Fruit fly (Drosophila melanogaster): ENCODE results near the gene Ziz.
A peak's percentile ranks its signal among the peaks of the same experiment; 100 is the strongest.

Ziz gene

dm6 chr2L:7534917-7535316 is 38.8 kb upstream of the Ziz start (continued):
- TF ChIP-seq CG12236 (GFP tag; optimal IDR thresholded peaks at IDR 0.05) = peak; percentile 45
- peak; percentile 61 for TF ChIP-seq Max (GFP tag; optimal IDR thresholded peaks at IDR 0.05)
- TF ChIP-seq D (optimal IDR thresholded peaks at IDR 0.05) = no peak
- peak; percentile 28 for TF ChIP-seq D (GFP tag; optimal IDR thresholded peaks at IDR 0.05)
- peak; percentile 60 for TF ChIP-seq CG3407 (GFP tag; optimal IDR thresholded peaks at IDR 0.05)
- peak; percentile 98 for TF ChIP-seq CG11456 (GFP tag; IDR thresholded peaks at IDR 0.05)
- peak in 1 of 2 experiments; percentile 75 for TF ChIP-seq insv (GFP tag; optimal IDR thresholded peaks at IDR 0.05)
- peak; percentile 81 for TF ChIP-seq HmgZ (tag; optimal IDR thresholded peaks at IDR 0.05)
- TF ChIP-seq CG13775 (GFP tag; optimal IDR thresholded peaks at IDR 0.05) = peak; percentile 32
- TF ChIP-seq tll (GFP tag; optimal IDR thresholded peaks at IDR 0.05) = no peak
- TF ChIP-seq tna (GFP tag; IDR thresholded peaks at IDR 0.05; ENCODE audit: partially characterized antibody) = 0 out of 2 replicates have a peak, but pooled peaks have one; percentile 16
- no peak for TF ChIP-seq CG14860 (GFP tag; IDR thresholded peaks at IDR 0.05; ENCODE audit: partially characterized antibody)
- TF ChIP-seq CG12104 (GFP tag; optimal IDR thresholded peaks at IDR 0.05) = no peak
- TF ChIP-seq kni (GFP tag; optimal IDR thresholded peaks at IDR 0.05) = no peak
- peak; percentile 36 for TF ChIP-seq zfh2 (GFP tag; optimal IDR thresholded peaks at IDR 0.05)
- peak; percentile 66 for TF ChIP-seq gsb (GFP tag; IDR thresholded peaks at IDR 0.05)
- TF ChIP-seq nom (GFP tag; optimal IDR thresholded peaks at IDR 0.05) = peak; percentile 58
- TF ChIP-seq grn (GFP tag; optimal IDR thresholded peaks at IDR 0.05) = peak; percentile 8
- peak; percentile 18 for TF ChIP-seq CG4282 (GFP tag; optimal IDR thresholded peaks at IDR 0.05)
- peak; percentile 72 for TF ChIP-seq PHDP (tag; optimal IDR thresholded peaks at IDR 0.05)
- TF ChIP-seq CG34422 (GFP tag; IDR thresholded peaks at IDR 0.05) = peak; percentile 88
- peak; percentile 66; the same call in 2 of the 3 replicates for TF ChIP-seq so (GFP tag; IDR thresholded peaks at IDR 0.05)
- TF ChIP-seq pan (optimal IDR thresholded peaks at IDR 0.05) = no peak
- TF ChIP-seq pan (GFP tag; optimal IDR thresholded peaks at IDR 0.05 in 1 of 2, IDR thresholded peaks at IDR 0.05 in 1 of 2) = peak in 1 of 2 experiments; percentile 85
- TF ChIP-seq Bdp1 (GFP tag; optimal IDR thresholded peaks at IDR 0.05) = peak; percentile 48
- no peak for TF ChIP-seq crol (GFP tag; IDR thresholded peaks at IDR 0.05)
- peak; percentile 59 for TF ChIP-seq ATbp (GFP tag; optimal IDR thresholded peaks at IDR 0.05)
- TF ChIP-seq Sox100B (GFP tag; optimal IDR thresholded peaks at IDR 0.05) = no peak
- no peak for TF ChIP-seq Dfd (GFP tag; optimal IDR thresholded peaks at IDR 0.05)
- no peak for TF ChIP-seq dan (GFP tag; IDR thresholded peaks at IDR 0.05)
- peak; percentile 24 for TF ChIP-seq Deaf1 (tag; optimal IDR thresholded peaks at IDR 0.05)
- TF ChIP-seq ham (GFP tag; IDR thresholded peaks at IDR 0.05) = no peak
- TF ChIP-seq CG8281 (tag; optimal IDR thresholded peaks at IDR 0.05) = peak; percentile 1
- TF ChIP-seq sr (GFP tag; IDR thresholded peaks at IDR 0.05) = peak; percentile 58; the same call in 2 of the 3 replicates
- peak; percentile 19; the same call in 1 of the 2 replicates for TF ChIP-seq gt (GFP tag; IDR thresholded peaks at IDR 0.05)
- peak; percentile 80 for TF ChIP-seq mirr (GFP tag; optimal IDR thresholded peaks at IDR 0.05)
- TF ChIP-seq bsh (GFP tag; optimal IDR thresholded peaks at IDR 0.05) = peak in 1 of 2 experiments; percentile 80
- peak; percentile 70 for TF ChIP-seq CG3065 (GFP tag; optimal IDR thresholded peaks at IDR 0.05)
- TF ChIP-seq CG14667 (GFP tag; IDR thresholded peaks at IDR 0.05) = peak; percentile 78
- peak; percentile 5 for TF ChIP-seq Dip3 (GFP tag; optimal IDR thresholded peaks at IDR 0.05)
- TF ChIP-seq CG4707 (GFP tag; optimal IDR thresholded peaks at IDR 0.05) = peak; percentile 82
- TF ChIP-seq CG8478 (optimal IDR thresholded peaks at IDR 0.05) = no peak
- TF ChIP-seq CG32532 (GFP tag; IDR thresholded peaks at IDR 0.05) = peak; percentile 97
- no peak for TF ChIP-seq CG30020 (tag; optimal IDR thresholded peaks at IDR 0.05)
- TF ChIP-seq onecut (GFP tag; IDR thresholded peaks at IDR 0.05) = peak; percentile 87
- peak; percentile 71 for TF ChIP-seq dmrt11E (tag; optimal IDR thresholded peaks at IDR 0.05)
- TF ChIP-seq CG11695 (GFP tag; IDR thresholded peaks at IDR 0.05) = peak; percentile 36; the same call in 1 of the 3 replicates
- peak; percentile 86 for TF ChIP-seq HmgD (GFP tag; optimal IDR thresholded peaks at IDR 0.05)
- TF ChIP-seq unpg (GFP tag; optimal IDR thresholded peaks at IDR 0.05) = peak; percentile 77
- TF ChIP-seq fu2 (GFP tag; optimal IDR thresholded peaks at IDR 0.05) = peak; percentile 42
- peak; percentile 58 for TF ChIP-seq danr (GFP tag; IDR thresholded peaks at IDR 0.05)
- TF ChIP-seq wdn (GFP tag; IDR thresholded peaks at IDR 0.05) = peak; percentile 68

All from whole organism, embryonic.